Worm (Caenorhabditis elegans): ENCODE data around the gene Y66D12A.8.

DNA sequence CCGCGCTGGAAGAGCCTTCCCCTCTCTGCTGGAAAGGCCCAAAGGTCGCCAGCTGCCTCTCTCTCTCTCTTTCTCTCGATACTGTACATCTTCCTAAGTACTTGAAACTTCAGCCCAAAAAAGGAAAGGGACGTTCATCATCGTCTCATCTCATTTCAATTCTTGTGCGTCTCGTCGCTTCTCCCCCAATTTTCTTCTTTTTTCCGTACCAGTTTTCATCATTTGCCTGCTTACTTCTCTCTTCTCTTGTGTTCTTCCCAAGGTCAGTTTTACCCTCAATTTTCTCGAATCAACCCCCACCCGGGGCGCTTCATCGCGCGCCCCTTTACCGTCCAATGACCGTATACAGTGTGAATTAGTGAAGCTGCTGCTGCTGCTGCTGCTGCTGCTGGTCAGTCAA is 14.3 kb upstream of the Y66D12A.8 start:
- TF ChIP-seq ztf-11 (tag; optimal IDR thresholded peaks at IDR 0.05) (no peak), elt-2 (tag; optimal IDR thresholded peaks at IDR 0.05) (no peak), pqm-1 (tag; optimal IDR thresholded peaks at IDR 0.05) (no peak), nhr-237 (tag; optimal IDR thresholded peaks at IDR 0.05) (no peak), lin-15B (tag; optimal IDR thresholded peaks at IDR 0.05) (no peak), ama-1 (optimal IDR thresholded peaks at IDR 0.05) (no peak), egl-27 (tag; optimal IDR thresholded peaks at IDR 0.05) (no peak), unc-39 (tag; optimal IDR thresholded peaks at IDR 0.05) (no peak), nhr-11 (tag; optimal IDR thresholded peaks at IDR 0.05) (no peak), ZK546.5 (tag; optimal IDR thresholded peaks at IDR 0.05) (no peak), ztf-4 (tag; optimal IDR thresholded peaks at IDR 0.05) (no peak)
